Worm (Caenorhabditis elegans) whole organism, young adult: ENCODE results near the gene srv-9.
A peak's percentile ranks its signal among the peaks of the same experiment; 100 is the strongest.

Source experiments
- B0019.2 ChIP-seq: fragments of 200-800 bp; sonication (Bioruptor generic); conservative IDR thresholded peaks from 2 replicates; pipeline ENCODE4 v1.3.6; 2022; ENCODE audit warnings: missing genetic modification reagents, missing genetic modification characterization, missing compliant biosample characterization
- D2030.7 ChIP-seq: fragments of 200-800 bp; sonication (Bioruptor generic); IDR thresholded peaks from 2 replicates; pipeline ENCODE4 v1.3.6; 2022; ENCODE audit warnings: missing genetic modification reagents, missing genetic modification characterization, missing compliant biosample characterization
- F10E7.11 ChIP-seq: sonication (generic microtip); optimal IDR thresholded peaks from 2 replicates; lab custom pipeline; 2017; ENCODE audit warnings: mild to moderate bottlenecking, missing genetic modification characterization, moderate library complexity, missing compliant biosample characterization
- F22D6.2 ChIP-seq: sonication (generic microtip); optimal IDR thresholded peaks from 2 replicates; lab custom pipeline; 2016; ENCODE audit warnings: mild to moderate bottlenecking, missing genetic modification characterization, missing compliant biosample characterization
- F55B11.4 ChIP-seq: sonication (generic microtip); optimal IDR thresholded peaks from 2 replicates; lab custom pipeline; 2016; ENCODE audit warnings: missing compliant biosample characterization, missing genetic modification characterization, borderline replicate concordance; ENCODE audit not compliant: insufficient read depth
- F57C9.4 ChIP-seq: sonication (generic microtip); optimal IDR thresholded peaks from 2 replicates; lab custom pipeline; 2017; ENCODE audit warnings: mild to moderate bottlenecking, missing genetic modification characterization, missing compliant biosample characterization
- T07F8.4 ChIP-seq: sonication (generic microtip); optimal IDR thresholded peaks from 2 replicates; lab custom pipeline; 2016; ENCODE audit warnings: mild to moderate bottlenecking, missing genetic modification characterization, moderate library complexity, missing compliant biosample characterization
- T26A5.8 ChIP-seq: sonication (generic microtip); optimal IDR thresholded peaks from 2 replicates; lab custom pipeline; 2016; ENCODE audit warnings: missing genetic modification characterization, missing compliant biosample characterization
- Y53F4B.3 ChIP-seq: fragments of 200-800 bp; sonication (Bioruptor generic); IDR thresholded peaks from 2 replicates; pipeline ENCODE4 v1.3.6; 2022; ENCODE audit warnings: missing genetic modification reagents, missing genetic modification characterization, missing compliant biosample characterization
- Y56A3A.18 ChIP-seq: fragments of 200-800 bp; sonication (Bioruptor generic); IDR thresholded peaks from 2 replicates; pipeline ENCODE4 v1.3.6; 2022; ENCODE audit warnings: missing genetic modification reagents, missing genetic modification characterization, missing compliant biosample characterization
- Y67H2A.10 ChIP-seq: fragments of 200-800 bp; sonication (Bioruptor generic); conservative IDR thresholded peaks from 2 replicates; pipeline ENCODE4 v1.3.6; 2022; ENCODE audit warnings: missing genetic modification reagents, missing genetic modification characterization, missing compliant biosample characterization
- akir-1 ChIP-seq: fragments of 200-800 bp; sonication (Bioruptor generic); optimal IDR thresholded peaks from 2 replicates; lab custom pipeline; 2018; ENCODE audit warnings: mild to moderate bottlenecking, missing genetic modification characterization, moderate library complexity, missing compliant biosample characterization
- ama-1 ChIP-seq, 3 experiments: fragments of 150-350 bp in 1 of 3; sonication (generic microtip) in 2 of 3; optimal IDR thresholded peaks; 2 replicates each; lab custom pipeline; 2014 to 2018; ENCODE audit warnings: missing biosample characterization in 2 of 3, missing genetic modification characterization in 2 of 3, missing genetic modification reagents in 2 of 3
- aptf-3 ChIP-seq: fragments of 200-800 bp; sonication (Bioruptor generic); IDR thresholded peaks from 2 replicates; pipeline ENCODE4 v1.3.6; 2022; ENCODE audit warnings: missing genetic modification characterization, missing compliant biosample characterization
- atf-7 ChIP-seq: sonication (generic microtip); optimal IDR thresholded peaks from 2 replicates; lab custom pipeline; 2017; ENCODE audit warnings: mild to moderate bottlenecking, missing genetic modification characterization, missing compliant biosample characterization
- cebp-1 ChIP-seq, 2 experiments: fragments of 200-800 bp in 1 of 2; sonication (Bioruptor generic) in 1 of 2; sonication (generic microtip) in 1 of 2; IDR thresholded peaks in 1 of 2; optimal IDR thresholded peaks in 1 of 2; 2 replicates each; pipeline versions ENCODE4 v1.3.6 to Lab custom; 2017 to 2022; ENCODE audit warnings: missing compliant biosample characterization in 2 of 2, missing genetic modification characterization in 2 of 2, mild to moderate bottlenecking in 1 of 2, missing genetic modification reagents in 1 of 2, moderate library complexity in 1 of 2
- ceh-27 ChIP-seq: fragments of 200-800 bp; sonication (Bioruptor generic); optimal IDR thresholded peaks from 2 replicates; lab custom pipeline; 2018; ENCODE audit warnings: mild to moderate bottlenecking, missing genetic modification characterization, moderate library complexity, missing compliant biosample characterization
- ceh-58 ChIP-seq: fragments of 200-800 bp; sonication (Bioruptor generic); IDR thresholded peaks from 2 replicates; pipeline ENCODE4 v1.3.6; 2022; ENCODE audit warnings: missing genetic modification characterization, missing compliant biosample characterization
- ceh-91 ChIP-seq: fragments of 200-800 bp; sonication (Bioruptor generic); IDR thresholded peaks from 2 replicates; pipeline ENCODE4 v1.3.6; 2022; ENCODE audit warnings: missing genetic modification reagents, missing genetic modification characterization, missing compliant biosample characterization
- dox-1 ChIP-seq: fragments of 200-800 bp; sonication (Bioruptor generic); IDR thresholded peaks from 2 replicates; pipeline ENCODE4 v1.3.6; 2022; ENCODE audit warnings: missing genetic modification reagents, missing genetic modification characterization, missing compliant biosample characterization
- dpl-1 ChIP-seq: fragments of 150-350 bp; optimal IDR thresholded peaks from 2 replicates; lab custom pipeline; 2014; ENCODE audit warnings: missing biosample characterization, missing genetic modification reagents, missing genetic modification characterization
- efl-1 ChIP-seq: fragments of 150-350 bp; optimal IDR thresholded peaks from 2 replicates; lab custom pipeline; 2014; ENCODE audit warnings: missing biosample characterization, missing genetic modification reagents, missing genetic modification characterization
- egrh-3 ChIP-seq: fragments of 200-800 bp; sonication (Bioruptor generic); IDR thresholded peaks from 2 replicates; pipeline ENCODE4 v1.3.6; 2022; ENCODE audit warnings: missing genetic modification reagents, missing genetic modification characterization, missing compliant biosample characterization
- ets-4 ChIP-seq: fragments of 200-800 bp; sonication (Bioruptor generic); optimal IDR thresholded peaks from 2 replicates; lab custom pipeline; 2018; ENCODE audit warnings: mild to moderate bottlenecking, missing genetic modification characterization, missing compliant biosample characterization
- hlh-12 ChIP-seq: sonication (generic microtip); optimal IDR thresholded peaks from 2 replicates; lab custom pipeline; 2016; ENCODE audit warnings: missing genetic modification characterization, missing compliant biosample characterization
- hlh-26 ChIP-seq: fragments of 200-800 bp; sonication (Bioruptor generic); conservative IDR thresholded peaks from 2 replicates; pipeline ENCODE4 v1.3.6; 2022; ENCODE audit warnings: missing genetic modification reagents, missing genetic modification characterization, missing compliant biosample characterization
- hmg-1.2 ChIP-seq: fragments of 200-800 bp; sonication (Bioruptor generic); IDR thresholded peaks from 2 replicates; pipeline ENCODE4 v1.3.6; 2022; ENCODE audit warnings: missing genetic modification reagents, missing genetic modification characterization, missing compliant biosample characterization
- hmg-20 ChIP-seq: fragments of 200-800 bp; sonication (Bioruptor generic); IDR thresholded peaks from 2 replicates; pipeline ENCODE4 v1.3.6; 2022; ENCODE audit warnings: missing genetic modification reagents, missing genetic modification characterization, missing compliant biosample characterization
- let-607 ChIP-seq, 2 experiments: fragments of 200-800 bp in 1 of 2; sonication (Bioruptor generic) in 1 of 2; sonication (generic microtip) in 1 of 2; optimal IDR thresholded peaks; 2 replicates each; lab custom pipeline; 2016 to 2018; ENCODE audit warnings: mild to moderate bottlenecking in 2 of 2, missing compliant biosample characterization in 2 of 2, missing genetic modification characterization in 2 of 2, moderate library complexity in 2 of 2, missing genotype in 1 of 2
- lin-26 ChIP-seq: fragments of 200-800 bp; sonication (Bioruptor generic); IDR thresholded peaks from 2 replicates; pipeline ENCODE4 v1.3.6; 2022; ENCODE audit warnings: missing genetic modification reagents, missing genetic modification characterization, missing compliant biosample characterization
- lin-40 ChIP-seq: sonication (generic microtip); optimal IDR thresholded peaks from 2 replicates; lab custom pipeline; 2016; ENCODE audit warnings: missing genetic modification characterization, mild to moderate bottlenecking, missing compliant biosample characterization, missing genotype, missing genetic modification reagents
- lin-54 ChIP-seq: fragments of 200-800 bp; sonication (Bioruptor generic); optimal IDR thresholded peaks from 2 replicates; lab custom pipeline; 2018; ENCODE audit warnings: mild to moderate bottlenecking, missing genetic modification characterization, missing compliant biosample characterization
- lir-1 ChIP-seq: fragments of 200-800 bp; sonication (Bioruptor generic); conservative IDR thresholded peaks from 2 replicates; pipeline ENCODE4 v1.3.6; 2022; ENCODE audit warnings: missing genetic modification reagents, missing genetic modification characterization, missing compliant biosample characterization
- mcd-1 ChIP-seq: fragments of 200-800 bp; sonication (Bioruptor generic); IDR thresholded peaks from 2 replicates; pipeline ENCODE4 v1.3.6; 2022; ENCODE audit warnings: missing genetic modification reagents, missing genetic modification characterization, missing compliant biosample characterization
- mes-4 ChIP-seq: sonication (generic microtip); optimal IDR thresholded peaks from 2 replicates; lab custom pipeline; 2016; ENCODE audit warnings: missing genotype, missing genetic modification characterization, missing compliant biosample characterization
- nhr-179 ChIP-seq: sonication (generic microtip); optimal IDR thresholded peaks from 2 replicates; lab custom pipeline; 2016; ENCODE audit warnings: mild to moderate bottlenecking, missing genetic modification characterization, missing compliant biosample characterization
- rec-8 ChIP-seq, 2 experiments: sonication (generic microtip); optimal IDR thresholded peaks; 2 replicates each; lab custom pipeline; 2016; ENCODE audit warnings: mild to moderate bottlenecking in 2 of 2, missing genetic modification characterization in 2 of 2, missing genetic modification reagents in 2 of 2, missing genotype in 2 of 2, missing biosample characterization in 1 of 2, missing compliant biosample characterization in 1 of 2, moderate library complexity in 1 of 2
- rpc-1 ChIP-seq, 2 experiments: fragments of 150-350 bp in 1 of 2; sonication (generic microtip) in 1 of 2; optimal IDR thresholded peaks; 2 replicates each; lab custom pipeline; 2014 to 2018; ENCODE audit warnings: missing biosample characterization in 1 of 2, missing genetic modification characterization in 1 of 2, missing genetic modification reagents in 1 of 2, missing genotype in 1 of 2
- sdz-38 ChIP-seq: sonication (generic microtip); optimal IDR thresholded peaks from 2 replicates; lab custom pipeline; 2016; ENCODE audit warnings: missing genotype, missing genetic modification characterization, missing compliant biosample characterization
- snpc-1.1 ChIP-seq: sonication (generic microtip); optimal IDR thresholded peaks from 2 replicates; lab custom pipeline; 2017; ENCODE audit warnings: missing genetic modification characterization, mild to moderate bottlenecking, missing compliant biosample characterization, antibody characterized with exemption, moderate library complexity, missing genotype, missing genetic modification reagents; ENCODE audit not compliant: insufficient read depth
- tbp1 ChIP-seq: fragments of 200-800 bp; sonication (Bioruptor generic); optimal IDR thresholded peaks from 2 replicates; lab custom pipeline; 2018; ENCODE audit warnings: mild to moderate bottlenecking, missing genetic modification characterization, missing compliant biosample characterization
- tbx-9 ChIP-seq: sonication (generic microtip); optimal IDR thresholded peaks from 2 replicates; lab custom pipeline; 2016; ENCODE audit warnings: borderline replicate concordance, missing genetic modification characterization, inconsistent platforms, missing compliant biosample characterization
- tlf-1 ChIP-seq: fragments of 200-800 bp; sonication (Bioruptor generic); optimal IDR thresholded peaks from 2 replicates; lab custom pipeline; 2018; ENCODE audit warnings: mild to moderate bottlenecking, missing genetic modification characterization, missing compliant biosample characterization
- unc-130 ChIP-seq: sonication (generic microtip); optimal IDR thresholded peaks from 2 replicates; lab custom pipeline; 2016; ENCODE audit warnings: missing genetic modification reagents, missing genetic modification characterization, missing compliant biosample characterization
- unc-62 ChIP-seq: fragments of 150-350 bp; optimal IDR thresholded peaks from 2 replicates; lab custom pipeline; 2014; ENCODE audit warnings: missing biosample characterization, missing genetic modification reagents, missing genetic modification characterization
- xnd-1 ChIP-seq: sonication (generic microtip); optimal IDR thresholded peaks from 2 replicates; lab custom pipeline; 2016; ENCODE audit warnings: missing genotype, missing genetic modification reagents, missing genetic modification characterization, missing compliant biosample characterization
- ztf-3 ChIP-seq: fragments of 200-800 bp; sonication (Bioruptor generic); optimal IDR thresholded peaks from 2 replicates; lab custom pipeline; 2018; ENCODE audit warnings: mild to moderate bottlenecking, missing genetic modification characterization, missing compliant biosample characterization
- ztf-6 ChIP-seq: fragments of 200-800 bp; sonication (Bioruptor generic); IDR thresholded peaks from 2 replicates; pipeline ENCODE4 v1.3.6; 2022; ENCODE audit warnings: missing genetic modification reagents, missing genetic modification characterization, missing compliant biosample characterization

srv-9 gene

ce11 chrV:13409089-13409488, 13.9 kb downstream of the srv-9 start (continued):
- TF ChIP-seq snpc-1.1 (no peak), T07F8.4 (tag; lab: Kevin White, UChicago) (no peak), ceh-58 (no peak), rpc-1 (optimal IDR thresholded peaks at IDR 0.05; lab: Kevin White, UChicago) (no peak), rpc-1 (tag; optimal IDR thresholded peaks at IDR 0.05; lab: Kevin White, UChicago) (no peak), D2030.7 (no peak), ceh-91 (GFP tag; lab: Robert Waterston, UW) (peak; percentile 37; the same call in 1 of the 2 replicates), hmg-1.2 (GFP tag; lab: Robert Waterston, UW) (no peak), hlh-26 (no peak), rec-8 (tag; optimal IDR thresholded peaks at IDR 0.05; lab: Kevin White, UChicago) (no peak), ets-4 (GFP tag; lab: Kevin White, UChicago) (no peak), lin-26 (GFP tag; lab: Robert Waterston, UW) (no peak), lin-40 (tag; lab: Kevin White, UChicago) (no peak), F10E7.11 (tag; lab: Kevin White, UChicago) (no peak), tbp1 (no peak), mcd-1 (GFP tag; lab: Robert Waterston, UW) (no peak; the same call in 1 of the 2 replicates), lin-54 (GFP tag; lab: Kevin White, UChicago) (peak; percentile 83), hlh-12 (tag; lab: Kevin White, UChicago) (no peak), sdz-38 (tag; lab: Kevin White, UChicago) (no peak), akir-1 (no peak), nhr-179 (tag; lab: Kevin White, UChicago) (no peak), F55B11.4 (no peak), dpl-1 (GFP tag; lab: Kevin White, UChicago) (peak; percentile 26), lir-1 (GFP tag; lab: Robert Waterston, UW) (no peak), unc-62 (GFP tag; lab: Kevin White, UChicago) (no peak), ztf-3 (GFP tag; lab: Kevin White, UChicago) (no peak), hmg-20 (GFP tag; lab: Robert Waterston, UW) (no peak), F57C9.4 (tag; lab: Kevin White, UChicago) (no peak), egrh-3 (GFP tag; lab: Robert Waterston, UW) (no peak), efl-1 (GFP tag; lab: Kevin White, UChicago) (peak; percentile 48), ztf-6 (GFP tag; lab: Robert Waterston, UW) (no peak), atf-7 (no peak), T26A5.8 (tag; lab: Kevin White, UChicago) (no peak), Y53F4B.3 (GFP tag; lab: Robert Waterston, UW) (no peak), aptf-3 (GFP tag; lab: Robert Waterston, UW) (no peak), xnd-1 (tag; lab: Kevin White, UChicago) (peak; percentile 35), dox-1 (GFP tag; lab: Robert Waterston, UW) (no peak), B0019.2 (no peak), let-607 (tag; optimal IDR thresholded peaks at IDR 0.05; lab: Kevin White, UChicago) (no peak), cebp-1 (GFP tag; IDR thresholded peaks at IDR 0.05; lab: Robert Waterston, UW) (no peak), cebp-1 (tag; optimal IDR thresholded peaks at IDR 0.05; lab: Kevin White, UChicago) (no peak), ama-1 (optimal IDR thresholded peaks at IDR 0.05; lab: Kevin White, UChicago) (no peak), ama-1 (GFP tag; optimal IDR thresholded peaks at IDR 0.05; lab: Kevin White, UChicago) (no peak), Y56A3A.18 (GFP tag; lab: Robert Waterston, UW) (no peak), ceh-27 (GFP tag; lab: Kevin White, UChicago) (no peak), mes-4 (tag; lab: Kevin White, UChicago) (no peak), Y67H2A.10 (GFP tag; lab: Robert Waterston, UW) (no peak), tlf-1 (no peak), unc-130 (GFP tag; lab: Kevin White, UChicago) (peak; percentile 5), F22D6.2 (tag; lab: Kevin White, UChicago) (no peak), tbx-9 (tag; lab: Kevin White, UChicago) (no peak)
